Worm (Caenorhabditis elegans): ENCODE measurements around the gene ceh-57.

DNA sequence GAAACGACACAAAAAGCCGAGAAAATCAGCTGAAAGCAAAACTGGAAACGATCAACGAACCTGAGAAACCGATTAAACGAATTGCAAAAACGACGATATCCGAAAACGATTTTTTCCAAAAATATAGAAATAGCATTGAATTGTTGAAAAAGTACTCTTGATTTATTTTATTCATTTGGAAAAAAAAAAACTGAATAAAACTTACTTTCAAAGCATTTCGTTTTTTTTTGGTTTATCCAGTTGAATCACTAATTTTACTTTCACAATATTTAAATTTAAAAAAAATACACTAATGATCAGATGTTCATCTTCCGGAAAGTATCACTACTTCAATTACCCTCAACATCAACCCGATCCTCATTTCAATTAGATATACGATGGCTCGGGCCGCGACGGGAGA, 29.5 kb upstream of the ceh-57 start, which contains the start of gene T09F3.5:
- no peak for TF ChIP-seq fkh-10 (GFP tag; optimal IDR thresholded peaks at IDR 0.05)
- no peak for TF ChIP-seq ceh-82 (tag; optimal IDR thresholded peaks at IDR 0.05)
- TF ChIP-seq snpc-1.2 (GFP tag; IDR thresholded peaks at IDR 0.05) = no peak
- no peak for TF ChIP-seq nhr-76 (tag; optimal IDR thresholded peaks at IDR 0.05)
- no peak for TF ChIP-seq ceh-28 (tag; optimal IDR thresholded peaks at IDR 0.05)
- no peak for TF ChIP-seq lim-7 (GFP tag; IDR thresholded peaks at IDR 0.05)
- TF ChIP-seq lsy-2 (tag; optimal IDR thresholded peaks at IDR 0.05) = no peak
- TF ChIP-seq lin-39 (tag; optimal IDR thresholded peaks at IDR 0.05) = no peak
